Worm (Caenorhabditis elegans) whole organism, L1 larva: ENCODE results near the gene unc-84.
A peak's percentile ranks its signal among the peaks of the same experiment; 100 is the strongest.

Experiments
- C04F5.9 ChIP-seq: sonication (generic microtip); optimal IDR thresholded peaks from 2 replicates; lab custom pipeline; 2016; ENCODE audit warnings: missing genetic modification characterization, missing compliant biosample characterization
- C16A3.4 ChIP-seq: fragments of 150-350 bp; optimal IDR thresholded peaks from 2 replicates; lab custom pipeline; 2014; ENCODE audit warnings: missing biosample characterization, missing genetic modification characterization
- F16B12.6 ChIP-seq: fragments of 150-350 bp; optimal IDR thresholded peaks from 2 replicates; lab custom pipeline; 2014; ENCODE audit warnings: missing biosample characterization, missing genetic modification characterization
- Y116A8C.19 ChIP-seq: sonication (generic microtip); optimal IDR thresholded peaks from 2 replicates; lab custom pipeline; 2016; ENCODE audit warnings: missing compliant biosample characterization, missing genetic modification characterization, borderline replicate concordance
- aha-1 ChIP-seq: fragments of 150-350 bp; optimal IDR thresholded peaks from 2 replicates; lab custom pipeline; 2014; ENCODE audit warnings: missing biosample characterization, missing genetic modification characterization
- alr-1 ChIP-seq: fragments of 200-800 bp; sonication (Bioruptor generic); optimal IDR thresholded peaks from 2 replicates; lab custom pipeline; 2018; ENCODE audit warnings: borderline replicate concordance, mild to moderate bottlenecking, missing genetic modification characterization, missing compliant biosample characterization
- ama-1 ChIP-seq: fragments of 150-350 bp; optimal IDR thresholded peaks from 2 replicates; lab custom pipeline; 2014
- ceh-8 ChIP-seq: fragments of 200-800 bp; sonication (Bioruptor generic); optimal IDR thresholded peaks from 2 replicates; lab custom pipeline; 2018; ENCODE audit warnings: mild to moderate bottlenecking, missing genetic modification characterization, moderate library complexity, missing compliant biosample characterization
- ceh-82 ChIP-seq, 3 experiments: fragments of 150-350 bp in 1 of 3; sonication (generic microtip) in 2 of 3; optimal IDR thresholded peaks; 2 replicates each; lab custom pipeline; 2014 to 2017; ENCODE audit warnings: missing biosample characterization in 3 of 3, missing genetic modification characterization in 3 of 3
- ceh-88 ChIP-seq: fragments of 200-800 bp; sonication (Bioruptor generic); IDR thresholded peaks from 2 replicates; pipeline ENCODE4 v1.3.6; 2022; ENCODE audit warnings: missing genetic modification characterization, missing compliant biosample characterization
- ceh-90 ChIP-seq: sonication (generic microtip); optimal IDR thresholded peaks from 2 replicates; lab custom pipeline; 2016; ENCODE audit warnings: missing genetic modification characterization, missing compliant biosample characterization
- dpl-1 ChIP-seq, 3 experiments: fragments of 150-350 bp in 2 of 3; sonication (generic microtip) in 1 of 3; optimal IDR thresholded peaks; 2 replicates each; lab custom pipeline; 2014 to 2017; ENCODE audit warnings: missing biosample characterization in 3 of 3, missing genetic modification characterization in 3 of 3, missing genetic modification reagents in 3 of 3
- efl-1 ChIP-seq, 4 experiments: fragments of 150-350 bp; optimal IDR thresholded peaks in 3 of 4; peaks in 1 of 4; 1 replicate in 1 of 4; 2 replicates in 3 of 4; lab custom pipeline; 2014; ENCODE audit warnings: missing biosample characterization in 2 of 4, missing genetic modification characterization in 2 of 4, missing genetic modification reagents in 2 of 4
- efl-3 ChIP-seq: fragments of 200-800 bp; sonication (Bioruptor generic); optimal IDR thresholded peaks from 2 replicates; lab custom pipeline; 2018; ENCODE audit warnings: mild to moderate bottlenecking, missing genetic modification characterization, missing compliant biosample characterization
- egl-13 ChIP-seq: sonication (generic microtip); optimal IDR thresholded peaks from 2 replicates; lab custom pipeline; 2016; ENCODE audit warnings: missing genotype, missing genetic modification reagents, missing genetic modification characterization, missing compliant biosample characterization
- elt-2 ChIP-seq: sonication (generic microtip); optimal IDR thresholded peaks from 2 replicates; lab custom pipeline; 2016; ENCODE audit warnings: missing genetic modification characterization, mild to moderate bottlenecking, inconsistent platforms, missing compliant biosample characterization, missing genetic modification reagents
- ets-5 ChIP-seq: fragments of 200-800 bp; sonication (Bioruptor generic); IDR thresholded peaks from 2 replicates; pipeline ENCODE4 v1.3.6; 2022; ENCODE audit warnings: missing genetic modification characterization, missing compliant biosample characterization
- fkh-10 ChIP-seq: sonication (generic microtip); optimal IDR thresholded peaks from 2 replicates; lab custom pipeline; 2017; ENCODE audit warnings: missing biosample characterization, missing genetic modification reagents, missing genetic modification characterization
- fos-1 ChIP-seq: fragments of 150-350 bp; optimal IDR thresholded peaks from 2 replicates; lab custom pipeline; 2014; ENCODE audit warnings: missing biosample characterization, missing genetic modification characterization
- hlh-4 ChIP-seq: sonication (generic microtip); optimal IDR thresholded peaks from 2 replicates; lab custom pipeline; 2016; ENCODE audit warnings: mild to moderate bottlenecking, missing genetic modification characterization, missing compliant biosample characterization
- hpl-2 ChIP-seq: fragments of 150-350 bp; optimal IDR thresholded peaks from 2 replicates; lab custom pipeline; 2014; ENCODE audit warnings: missing biosample characterization, missing genetic modification reagents, missing genetic modification characterization
- isw-1 ChIP-seq: fragments of 200-800 bp; sonication (Bioruptor generic); IDR thresholded peaks from 2 replicates; pipeline ENCODE4 v1.3.6; 2022; ENCODE audit warnings: missing genetic modification characterization, missing compliant biosample characterization
- jun-1 ChIP-seq: fragments of 150-350 bp; optimal IDR thresholded peaks from 2 replicates; lab custom pipeline; 2014; ENCODE audit warnings: missing biosample characterization, missing genetic modification reagents, missing genetic modification characterization
- lin-13 ChIP-seq: fragments of 150-350 bp; optimal IDR thresholded peaks from 2 replicates; lab custom pipeline; 2014; ENCODE audit warnings: missing biosample characterization, missing genetic modification reagents, missing genetic modification characterization
- lin-14 ChIP-seq: fragments of 200-800 bp; sonication (Bioruptor generic); optimal IDR thresholded peaks from 2 replicates; lab custom pipeline; 2018; ENCODE audit warnings: mild to moderate bottlenecking, missing genetic modification characterization, moderate library complexity, missing compliant biosample characterization
- lin-35 ChIP-seq, 2 experiments: fragments of 150-350 bp; optimal IDR thresholded peaks; 2 replicates each; lab custom pipeline; 2014; ENCODE audit warnings: missing biosample characterization in 2 of 2, missing genetic modification characterization in 2 of 2, missing genetic modification reagents in 2 of 2
- lin-39 ChIP-seq: fragments of 150-350 bp; optimal IDR thresholded peaks from 2 replicates; lab custom pipeline; 2014; ENCODE audit warnings: missing biosample characterization, missing genetic modification reagents, missing genetic modification characterization
- lsy-2 ChIP-seq, 2 experiments: fragments of 150-350 bp; optimal IDR thresholded peaks; 2 replicates each; lab custom pipeline; 2014; ENCODE audit warnings: missing biosample characterization in 2 of 2, missing genetic modification characterization in 2 of 2
- mef-2 ChIP-seq: fragments of 150-350 bp; optimal IDR thresholded peaks from 2 replicates; lab custom pipeline; 2014; ENCODE audit warnings: missing biosample characterization, missing genetic modification characterization
- nhr-12 ChIP-seq: sonication (generic microtip); optimal IDR thresholded peaks from 2 replicates; lab custom pipeline; 2017; ENCODE audit warnings: missing biosample characterization, missing genetic modification characterization
- nhr-237 ChIP-seq: fragments of 150-350 bp; optimal IDR thresholded peaks from 2 replicates; lab custom pipeline; 2014; ENCODE audit warnings: missing biosample characterization, missing genetic modification characterization
- nhr-28 ChIP-seq: fragments of 150-350 bp; optimal IDR thresholded peaks from 2 replicates; lab custom pipeline; 2014; ENCODE audit warnings: missing biosample characterization, missing genetic modification characterization
- nhr-47 ChIP-seq: sonication (generic microtip); optimal IDR thresholded peaks from 2 replicates; lab custom pipeline; 2016; ENCODE audit warnings: mild to moderate bottlenecking, missing genetic modification characterization, moderate library complexity, missing compliant biosample characterization
- nhr-71 ChIP-seq: sonication (generic microtip); optimal IDR thresholded peaks from 2 replicates; lab custom pipeline; 2016; ENCODE audit warnings: mild to moderate bottlenecking, missing genetic modification characterization, moderate library complexity, missing compliant biosample characterization
- nhr-76 ChIP-seq: sonication (generic microtip); optimal IDR thresholded peaks from 2 replicates; lab custom pipeline; 2017; ENCODE audit warnings: missing biosample characterization, missing genetic modification characterization
- nhr-77 ChIP-seq: fragments of 150-350 bp; optimal IDR thresholded peaks from 2 replicates; lab custom pipeline; 2014; ENCODE audit warnings: missing biosample characterization, missing genetic modification characterization
- nhr-84 ChIP-seq: sonication (generic microtip); optimal IDR thresholded peaks from 2 replicates; lab custom pipeline; 2017; ENCODE audit warnings: missing biosample characterization, missing genetic modification characterization
- nhr-85 ChIP-seq: sonication (generic microtip); peaks from one replicate; lab custom pipeline; 2016; ENCODE audit warnings: missing genetic modification characterization, inconsistent platforms, missing compliant biosample characterization
- nhr-90 ChIP-seq: sonication (generic microtip); optimal IDR thresholded peaks from 2 replicates; lab custom pipeline; 2016; ENCODE audit warnings: mild to moderate bottlenecking, missing genetic modification characterization, missing compliant biosample characterization; ENCODE audit not compliant: poor library complexity
- pag-3 ChIP-seq: sonication (generic microtip); optimal IDR thresholded peaks from 2 replicates; lab custom pipeline; 2017; ENCODE audit warnings: missing genetic modification characterization, mild to moderate bottlenecking, missing compliant biosample characterization, antibody characterized with exemption, borderline replicate concordance; ENCODE audit not compliant: insufficient read depth
- pax-3 ChIP-seq: fragments of 200-800 bp; sonication (Bioruptor generic); optimal IDR thresholded peaks from 2 replicates; lab custom pipeline; 2018; ENCODE audit warnings: mild to moderate bottlenecking, missing genetic modification characterization, moderate library complexity, missing compliant biosample characterization
- snpc-4 ChIP-seq: fragments of 150-350 bp; optimal IDR thresholded peaks from 2 replicates; lab custom pipeline; 2014; ENCODE audit warnings: missing biosample characterization, missing genetic modification characterization
- snu-23 ChIP-seq: sonication (generic microtip); optimal IDR thresholded peaks from 2 replicates; lab custom pipeline; 2016; ENCODE audit warnings: missing genetic modification characterization, missing compliant biosample characterization
- sptf-1 ChIP-seq: fragments of 150-350 bp; optimal IDR thresholded peaks from 2 replicates; lab custom pipeline; 2014; ENCODE audit warnings: missing biosample characterization, missing genetic modification characterization
- unc-30 ChIP-seq: sonication (generic microtip); optimal IDR thresholded peaks from 2 replicates; lab custom pipeline; 2017; ENCODE audit warnings: missing biosample characterization, missing genetic modification characterization
- unc-62 ChIP-seq: fragments of 150-350 bp; optimal IDR thresholded peaks from 2 replicates; lab custom pipeline; 2014; ENCODE audit warnings: missing biosample characterization, missing genetic modification reagents, missing genetic modification characterization
- unc-86 ChIP-seq: sonication (generic microtip); optimal IDR thresholded peaks from 2 replicates; lab custom pipeline; 2016; ENCODE audit warnings: missing genetic modification characterization, missing compliant biosample characterization
- unc-98 ChIP-seq: fragments of 200-800 bp; sonication (Bioruptor generic); IDR thresholded peaks from 2 replicates; pipeline ENCODE4 v1.3.6; 2022; ENCODE audit warnings: missing genetic modification characterization, missing compliant biosample characterization
- vab-15 ChIP-seq: sonication (generic microtip); optimal IDR thresholded peaks from 2 replicates; lab custom pipeline; 2017; ENCODE audit warnings: missing genotype, mild to moderate bottlenecking, missing genetic modification characterization, missing compliant biosample characterization
- xbp-1 ChIP-seq: sonication (generic microtip); optimal IDR thresholded peaks from 2 replicates; lab custom pipeline; 2016; ENCODE audit warnings: missing genetic modification characterization, missing compliant biosample characterization
- zip-4 ChIP-seq: fragments of 200-800 bp; sonication (Bioruptor generic); optimal IDR thresholded peaks from 2 replicates; lab custom pipeline; 2018; ENCODE audit warnings: mild to moderate bottlenecking, missing genetic modification characterization, moderate library complexity, missing compliant biosample characterization
- ztf-4 ChIP-seq: fragments of 150-350 bp; optimal IDR thresholded peaks from 2 replicates; lab custom pipeline; 2014; ENCODE audit warnings: missing biosample characterization, missing genetic modification characterization

unc-84 gene

DNA sequence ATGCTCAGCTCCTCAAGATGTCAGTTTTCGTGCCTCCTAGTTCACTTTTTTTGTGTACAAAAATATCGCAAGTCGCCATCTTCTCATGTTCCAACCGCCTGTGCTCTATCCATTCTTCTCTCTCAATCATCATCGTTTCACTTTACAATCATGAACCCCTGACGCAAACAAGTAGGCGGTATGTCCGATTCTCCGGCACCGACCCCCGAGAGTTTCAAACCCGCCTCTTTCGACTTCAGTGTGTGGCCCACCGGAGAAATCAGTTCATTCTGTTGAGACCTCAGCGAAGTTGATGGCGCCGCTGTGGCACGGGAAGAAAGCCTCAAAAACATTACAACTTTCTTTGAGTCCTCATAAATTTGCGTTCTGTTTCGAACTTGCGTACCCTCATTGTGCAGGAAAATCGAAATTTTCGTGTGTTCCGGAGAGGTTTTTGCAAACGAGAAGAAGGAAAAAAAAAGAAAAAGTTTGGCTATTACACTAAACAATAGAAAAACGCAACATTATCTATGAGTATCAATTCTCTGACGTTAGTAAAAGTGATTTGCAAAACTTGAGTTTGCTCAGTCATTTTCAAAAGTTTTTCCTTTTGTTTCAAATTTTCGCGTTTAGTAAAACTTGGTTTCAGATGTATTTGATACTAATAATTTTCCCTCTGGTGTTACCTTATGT, 20.5 kb downstream of the unc-84 start, which contains the start of gene F54B11.9 (continued):
- no peak for TF ChIP-seq unc-62
- no peak for TF ChIP-seq nhr-90 (tag; lab: Kevin White, UChicago)
- TF ChIP-seq elt-2, result no peak
- no peak for TF ChIP-seq fos-1 (tag; lab: Kevin White, UChicago)
- no peak for TF ChIP-seq pag-3 (tag; lab: Kevin White, UChicago)
- TF ChIP-seq nhr-76, result no peak
- TF ChIP-seq ceh-82 (tag; optimal IDR thresholded peaks at IDR 0.05; lab: Kevin White, UChicago), result no peak
- TF ChIP-seq hlh-4 (tag; lab: Kevin White, UChicago), result no peak
- no peak for TF ChIP-seq nhr-77 (tag; lab: Kevin White, UChicago)
- peak; percentile 59 for TF ChIP-seq nhr-71 (tag; lab: Kevin White, UChicago)
- no peak for TF ChIP-seq unc-86
- no peak for TF ChIP-seq lin-13 (GFP tag; lab: Kevin White, UChicago)
- no peak for TF ChIP-seq ztf-4
- no peak for TF ChIP-seq hpl-2 (GFP tag; lab: Kevin White, UChicago)
- no peak for TF ChIP-seq lin-39 (tag; lab: Kevin White, UChicago)
- no peak for TF ChIP-seq ets-5 (GFP tag; lab: Robert Waterston, UW)
- no peak for TF ChIP-seq vab-15 (tag; lab: Kevin White, UChicago)
- TF ChIP-seq Y116A8C.19 (tag; lab: Kevin White, UChicago), result no peak
- TF ChIP-seq snu-23 (GFP tag; lab: Kevin White, UChicago), result peak; percentile 35
- no peak for TF ChIP-seq F16B12.6 (tag; lab: Kevin White, UChicago)
- no peak for TF ChIP-seq ceh-90 (tag; lab: Kevin White, UChicago)
- no peak for TF ChIP-seq ceh-88 (GFP tag; lab: Robert Waterston, UW)
- no peak for TF ChIP-seq zip-4 (GFP tag; lab: Kevin White, UChicago)
- TF ChIP-seq lin-35 (GFP tag; optimal IDR thresholded peaks at IDR 0.05; lab: Kevin White, UChicago), result no peak
- no peak for TF ChIP-seq isw-1 (GFP tag; lab: Robert Waterston, UW)
- no peak for TF ChIP-seq egl-13 (tag; lab: Kevin White, UChicago)
- peak in 1 of 2 experiments; percentile 4 for TF ChIP-seq efl-1 (optimal IDR thresholded peaks at IDR 0.05; lab: Kevin White, UChicago)
- no peak for TF ChIP-seq efl-1 (GFP tag; optimal IDR thresholded peaks at IDR 0.05 in 1 of 2; lab: Kevin White, UChicago)
- no peak for TF ChIP-seq aha-1 (tag; lab: Kevin White, UChicago)
- TF ChIP-seq lsy-2 (tag; optimal IDR thresholded peaks at IDR 0.05; lab: Kevin White, UChicago), result peak in 1 of 2 experiments; percentile 35
- TF ChIP-seq unc-98 (GFP tag; lab: Robert Waterston, UW), result 0 out of 2 replicates have a peak, but pooled peaks have one; percentile 35
- no peak for TF ChIP-seq pax-3
- TF ChIP-seq xbp-1, result no peak
- peak; percentile 13 for TF ChIP-seq nhr-47 (tag; lab: Kevin White, UChicago)
- TF ChIP-seq lin-14 (GFP tag; lab: Kevin White, UChicago), result peak; percentile 60
- no peak for TF ChIP-seq ama-1 (lab: Kevin White, UChicago)
- TF ChIP-seq fkh-10, result no peak
- no peak for TF ChIP-seq C04F5.9 (tag; lab: Kevin White, UChicago)
- TF ChIP-seq nhr-28 (tag; lab: Kevin White, UChicago), result no peak
- peak; percentile 26 for TF ChIP-seq C16A3.4 (tag; lab: Kevin White, UChicago)
- TF ChIP-seq nhr-85 (tag; lab: Kevin White, UChicago), result no peak
- no peak for TF ChIP-seq mef-2 (tag; lab: Kevin White, UChicago)
- no peak for TF ChIP-seq unc-30
- TF ChIP-seq snpc-4 (tag; lab: Kevin White, UChicago), result no peak
- TF ChIP-seq nhr-12 (tag; lab: Kevin White, UChicago), result no peak
- no peak for TF ChIP-seq efl-3 (GFP tag; lab: Kevin White, UChicago)
- TF ChIP-seq dpl-1 (GFP tag; optimal IDR thresholded peaks at IDR 0.05; lab: Kevin White, UChicago), result no peak
- no peak for TF ChIP-seq alr-1 (tag; lab: Kevin White, UChicago)
- TF ChIP-seq nhr-84, result no peak
- TF ChIP-seq nhr-237 (tag; lab: Kevin White, UChicago), result no peak
- TF ChIP-seq ceh-8, result no peak
- TF ChIP-seq jun-1, result no peak
- no peak for TF ChIP-seq sptf-1 (tag; lab: Kevin White, UChicago)
